Worm (Caenorhabditis elegans) whole organism, L3 larva: Measurements from ENCODE around the gene F58H1.8.
A peak's percentile ranks its signal among the peaks of the same experiment; 100 is the strongest.

Experiments
- R02D3.7 ChIP-seq: fragments of 150-350 bp; optimal IDR thresholded peaks from 2 replicates; lab custom pipeline; 2014; ENCODE audit warnings: missing biosample characterization, missing genetic modification characterization
- aly-2 ChIP-seq: fragments of 150-350 bp; optimal IDR thresholded peaks from 2 replicates; lab custom pipeline; 2014; ENCODE audit warnings: missing biosample characterization, missing genetic modification characterization
- ama-1 ChIP-seq: fragments of 150-350 bp; optimal IDR thresholded peaks from 2 replicates; lab custom pipeline; 2018
- ceh-28 ChIP-seq: fragments of 150-350 bp; optimal IDR thresholded peaks from 2 replicates; lab custom pipeline; 2014; ENCODE audit warnings: missing biosample characterization, missing genetic modification reagents, missing genetic modification characterization
- ceh-82 ChIP-seq: fragments of 150-350 bp; optimal IDR thresholded peaks from 2 replicates; lab custom pipeline; 2014; ENCODE audit warnings: missing biosample characterization, missing genetic modification characterization
- ceh-9 ChIP-seq: sonication (generic microtip); optimal IDR thresholded peaks from 2 replicates; lab custom pipeline; 2018; ENCODE audit warnings: missing biosample characterization, missing genetic modification characterization
- daf-12 ChIP-seq: fragments of 150-350 bp; optimal IDR thresholded peaks from 2 replicates; lab custom pipeline; 2014; ENCODE audit warnings: missing biosample characterization, missing genetic modification reagents, missing genetic modification characterization
- egl-27 ChIP-seq: sonication (generic microtip); optimal IDR thresholded peaks from 4 replicates; lab custom pipeline; 2017; ENCODE audit warnings: missing biosample characterization, missing genetic modification reagents, missing genetic modification characterization
- egl-5 ChIP-seq: fragments of 150-350 bp; optimal IDR thresholded peaks from 2 replicates; lab custom pipeline; 2017; ENCODE audit warnings: missing biosample characterization, missing genetic modification reagents, missing genetic modification characterization, inconsistent platforms
- elt-1 ChIP-seq: fragments of 150-350 bp; optimal IDR thresholded peaks from 2 replicates; lab custom pipeline; 2014; ENCODE audit warnings: missing biosample characterization, missing genetic modification characterization
- elt-2 ChIP-seq: sonication (generic microtip); optimal IDR thresholded peaks from 2 replicates; lab custom pipeline; 2016; ENCODE audit warnings: missing genetic modification reagents, mild to moderate bottlenecking, missing genetic modification characterization, missing compliant biosample characterization
- elt-3 ChIP-seq, 3 experiments: fragments of 150-350 bp in 1 of 3; sonication (generic microtip) in 2 of 3; optimal IDR thresholded peaks; 2 replicates in 2 of 3; 4 replicates in 1 of 3; lab custom pipeline; 2014 to 2017; ENCODE audit warnings: missing biosample characterization in 3 of 3, missing genetic modification characterization in 3 of 3
- eor-1 ChIP-seq, 2 experiments: fragments of 150-350 bp; optimal IDR thresholded peaks; 2 replicates each; lab custom pipeline; 2014 to 2018; ENCODE audit warnings: missing biosample characterization in 2 of 2, missing genetic modification characterization in 2 of 2
- fkh-10 ChIP-seq: sonication (generic microtip); optimal IDR thresholded peaks from 2 replicates; lab custom pipeline; 2017; ENCODE audit warnings: missing biosample characterization, missing genetic modification reagents, missing genetic modification characterization
- hmg-11 ChIP-seq: sonication (generic microtip); optimal IDR thresholded peaks from 2 replicates; lab custom pipeline; 2016; ENCODE audit warnings: missing genetic modification characterization, missing compliant biosample characterization
- jun-1 ChIP-seq: fragments of 150-350 bp; optimal IDR thresholded peaks from 2 replicates; lab custom pipeline; 2014; ENCODE audit warnings: missing biosample characterization, missing genetic modification reagents, missing genetic modification characterization
- lin-15B ChIP-seq: fragments of 150-350 bp; optimal IDR thresholded peaks from 2 replicates; lab custom pipeline; 2014; ENCODE audit warnings: missing biosample characterization, missing genetic modification characterization
- lin-39 ChIP-seq: fragments of 150-350 bp; optimal IDR thresholded peaks from 2 replicates; lab custom pipeline; 2018; ENCODE audit warnings: missing biosample characterization, missing genetic modification reagents, missing genetic modification characterization
- mdl-1 ChIP-seq: fragments of 150-350 bp; optimal IDR thresholded peaks from 2 replicates; lab custom pipeline; 2014; ENCODE audit warnings: missing biosample characterization, missing genetic modification characterization
- mml-1 ChIP-seq: fragments of 150-350 bp; sonication (generic microtip); optimal IDR thresholded peaks from 3 replicates; lab custom pipeline; 2014; ENCODE audit warnings: missing biosample characterization, missing genetic modification characterization
- nfya-1 ChIP-seq: sonication (generic microtip); optimal IDR thresholded peaks from 2 replicates; lab custom pipeline; 2017; ENCODE audit warnings: missing genetic modification characterization, mild to moderate bottlenecking, missing compliant biosample characterization, antibody characterized with exemption, moderate library complexity; ENCODE audit not compliant: insufficient read depth
- nhr-12 ChIP-seq: fragments of 150-350 bp; optimal IDR thresholded peaks from 2 replicates; lab custom pipeline; 2014; ENCODE audit warnings: missing biosample characterization, missing genetic modification characterization
- nhr-23 ChIP-seq: fragments of 150-350 bp; optimal IDR thresholded peaks from 2 replicates; lab custom pipeline; 2014; ENCODE audit warnings: missing biosample characterization, missing genetic modification reagents, missing genetic modification characterization
- nhr-237 ChIP-seq: fragments of 150-350 bp; optimal IDR thresholded peaks from 2 replicates; lab custom pipeline; 2014; ENCODE audit warnings: missing biosample characterization, missing genetic modification characterization
- nhr-25 ChIP-seq: sonication (generic microtip); optimal IDR thresholded peaks from 2 replicates; lab custom pipeline; 2017; ENCODE audit warnings: missing biosample characterization, missing genetic modification characterization
- nhr-28 ChIP-seq: fragments of 150-350 bp; optimal IDR thresholded peaks from 2 replicates; lab custom pipeline; 2014; ENCODE audit warnings: missing biosample characterization, missing genetic modification characterization
- nhr-43 ChIP-seq: sonication (generic microtip); optimal IDR thresholded peaks from 2 replicates; lab custom pipeline; 2016; ENCODE audit warnings: mild to moderate bottlenecking, missing genetic modification characterization, missing compliant biosample characterization; ENCODE audit not compliant: poor library complexity, severe bottlenecking
- nhr-67 ChIP-seq: fragments of 150-350 bp; optimal IDR thresholded peaks from 2 replicates; lab custom pipeline; 2014; ENCODE audit warnings: missing biosample characterization, missing genetic modification characterization
- nhr-77 ChIP-seq: fragments of 150-350 bp; optimal IDR thresholded peaks from 2 replicates; lab custom pipeline; 2014; ENCODE audit warnings: missing biosample characterization, missing genetic modification characterization
- pha-4 ChIP-seq: fragments of 150-350 bp; optimal IDR thresholded peaks from 2 replicates; lab custom pipeline; 2014; ENCODE audit warnings: missing biosample characterization, missing genetic modification reagents, missing genetic modification characterization
- pqm-1 ChIP-seq: fragments of 150-350 bp; optimal IDR thresholded peaks from 2 replicates; lab custom pipeline; 2017; ENCODE audit warnings: missing biosample characterization, missing genetic modification characterization, inconsistent platforms
- sea-2 ChIP-seq: fragments of 150-350 bp; sonication (generic microtip); optimal IDR thresholded peaks from 4 replicates; lab custom pipeline; 2014; ENCODE audit warnings: missing biosample characterization, missing genetic modification reagents, missing genetic modification characterization
- skn-1 ChIP-seq: fragments of 150-350 bp; optimal IDR thresholded peaks from 2 replicates; lab custom pipeline; 2014; ENCODE audit warnings: missing biosample characterization, missing genetic modification characterization
- snpc-4 ChIP-seq: fragments of 150-350 bp; optimal IDR thresholded peaks from 2 replicates; lab custom pipeline; 2014; ENCODE audit warnings: missing biosample characterization, missing genetic modification characterization
- tbx-2 ChIP-seq: sonication (generic microtip); optimal IDR thresholded peaks from 2 replicates; lab custom pipeline; 2016; ENCODE audit warnings: mild to moderate bottlenecking, missing genetic modification characterization, missing compliant biosample characterization
- unc-39 ChIP-seq: sonication (generic microtip); optimal IDR thresholded peaks from 4 replicates; lab custom pipeline; 2017; ENCODE audit warnings: missing biosample characterization, missing genetic modification characterization
- zag-1 ChIP-seq: fragments of 150-350 bp; optimal IDR thresholded peaks from 2 replicates; lab custom pipeline; 2014; ENCODE audit warnings: missing biosample characterization, missing genetic modification characterization
- ztf-11 ChIP-seq: fragments of 150-350 bp; optimal IDR thresholded peaks from 2 replicates; lab custom pipeline; 2014; ENCODE audit warnings: missing biosample characterization, missing genetic modification characterization

The F58H1.8 gene

DNA sequence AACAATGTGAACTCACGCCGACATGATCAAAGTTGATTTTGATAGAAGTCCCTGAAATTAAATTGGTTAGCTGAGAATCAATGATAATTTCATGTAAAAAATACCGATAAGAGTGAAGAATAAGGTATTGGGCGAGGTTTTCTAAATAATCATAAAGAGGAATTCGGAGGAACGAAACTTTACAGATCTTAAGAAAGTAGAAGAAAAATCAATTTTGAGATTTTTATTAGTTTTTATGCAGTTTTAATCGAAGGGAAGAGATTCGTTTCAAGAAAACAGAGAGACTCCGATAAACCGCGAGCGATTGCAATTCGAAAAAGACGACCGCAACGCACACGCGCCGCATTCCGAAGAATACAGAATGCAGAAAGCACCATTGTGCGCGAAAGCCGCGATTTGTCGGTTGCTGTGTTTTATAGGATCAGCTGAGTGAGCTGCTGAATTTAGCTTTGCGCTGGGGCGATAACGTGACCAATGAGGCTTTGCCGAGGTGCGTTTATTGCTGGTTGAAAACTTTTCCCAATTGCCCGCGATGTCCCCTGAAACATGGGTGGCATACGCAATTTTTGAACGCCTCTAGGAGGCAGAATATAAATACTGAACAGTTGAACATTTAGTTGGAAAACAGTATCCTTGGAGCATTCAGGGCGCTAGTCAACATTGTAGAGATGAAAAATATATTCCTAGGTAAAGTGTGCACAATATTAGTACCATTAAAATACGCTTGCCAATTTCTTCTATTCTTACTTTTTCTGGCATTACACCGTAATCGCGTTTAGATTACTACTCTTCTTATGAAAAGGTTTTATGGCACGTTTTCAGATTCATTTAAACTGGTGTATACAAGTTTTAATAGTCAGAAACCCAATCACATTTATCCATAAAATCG, 45.0 kb downstream of the F58H1.8 start, which contains the start of gene snr-4 (continued):
- peak; percentile 56 for TF ChIP-seq fkh-10 (GFP tag; lab: Kevin White, UChicago)
- no peak for TF ChIP-seq daf-12 (tag; lab: Kevin White, UChicago)
- peak; percentile 90 for TF ChIP-seq ceh-82
- no peak for TF ChIP-seq nhr-237 (tag; lab: Kevin White, UChicago)
- TF ChIP-seq mml-1 (tag; lab: Kevin White, UChicago) = no peak
- TF ChIP-seq lin-39 (tag; lab: Kevin White, UChicago) = peak; percentile 97
- peak; percentile 98 for TF ChIP-seq ama-1 (lab: Kevin White, UChicago)
- TF ChIP-seq aly-2 = peak; percentile 63
- peak; percentile 79 for TF ChIP-seq tbx-2 (tag; lab: Kevin White, UChicago)
- TF ChIP-seq nhr-67 (tag; lab: Kevin White, UChicago) = no peak
- TF ChIP-seq elt-3 (tag; optimal IDR thresholded peaks at IDR 0.05; lab: Kevin White, UChicago) = peak in 1 of 3 experiments; percentile 83
- peak; percentile 88 for TF ChIP-seq nhr-77 (tag; lab: Kevin White, UChicago)

- TF ChIP-seq egl-5 (peak; percentile 36), egl-27 (tag; lab: Kevin White, UChicago) (no peak), pha-4 (tag; lab: Kevin White, UChicago) (peak; percentile 89), lin-39 (tag; lab: Kevin White, UChicago) (peak; percentile 45), hmg-11 (tag; lab: Kevin White, UChicago) (peak; percentile 14), ceh-28 (tag; lab: Kevin White, UChicago) (no peak), ceh-9 (no peak), sea-2 (GFP tag; lab: Kevin White, UChicago) (no peak), nhr-25 (peak; percentile 70), aly-2 (no peak), R02D3.7 (tag; lab: Kevin White, UChicago) (peak; percentile 3), lin-15B (tag; lab: Kevin White, UChicago) (peak; percentile 90), ztf-11 (tag; lab: Kevin White, UChicago) (no peak), elt-2 (tag; lab: Kevin White, UChicago) (peak; percentile 29), nfya-1 (tag; lab: Kevin White, UChicago) (peak; percentile 84), nhr-28 (tag; lab: Kevin White, UChicago) (no peak), fkh-10 (GFP tag; lab: Kevin White, UChicago) (no peak), nhr-43 (tag; lab: Kevin White, UChicago) (peak; percentile 5), zag-1 (tag; lab: Kevin White, UChicago) (no peak), ama-1 (lab: Kevin White, UChicago) (no peak), mdl-1 (tag; lab: Kevin White, UChicago) (no peak), jun-1 (tag; lab: Kevin White, UChicago) (no peak), nhr-12 (tag; lab: Kevin White, UChicago) (no peak), snpc-4 (peak; percentile 90), eor-1 (tag; optimal IDR thresholded peaks at IDR 0.05; lab: Kevin White, UChicago) (no peak), skn-1 (tag; lab: Kevin White, UChicago) (peak; percentile 98), unc-39 (tag; lab: Kevin White, UChicago) (no peak), elt-1 (peak; percentile 9), nhr-23 (tag; lab: Kevin White, UChicago) (peak; percentile 85)
Observed at ce11 chrV:11982309-11982708, 47.4 kb downstream of the F58H1.8 start, which contains the start of gene rpt-1. Gene rpt-1, minus strand, starts transcription at chrV:11982397.

DNA sequence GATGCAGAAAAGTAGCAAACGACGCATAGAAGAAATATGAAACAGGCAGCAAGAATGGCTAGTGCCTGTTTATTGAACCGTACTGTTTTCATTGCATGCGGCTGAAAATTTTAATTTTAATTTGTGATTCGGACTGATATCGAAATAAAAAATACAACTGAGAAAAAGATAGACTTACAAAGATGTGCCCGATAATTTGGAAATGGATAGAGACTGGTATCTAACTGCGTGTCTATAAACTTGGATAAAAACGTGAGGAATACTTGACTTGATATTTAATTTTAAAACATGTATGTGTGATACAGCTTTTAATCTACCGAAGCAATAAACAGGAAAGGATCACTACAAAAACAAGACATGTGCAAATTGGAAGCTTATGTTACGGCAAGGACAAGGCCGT, 50.4 kb downstream of the F58H1.8 start, which contains the start of gene mans-2:
mans-2 (minus strand) TSS at position 101 of the 400 bp plus-strand sequence.
- TF ChIP-seq daf-12 (tag; lab: Kevin White, UChicago) (no peak), pqm-1 (tag; lab: Kevin White, UChicago) (no peak), nhr-77 (tag; lab: Kevin White, UChicago) (no peak), hmg-11 (tag; lab: Kevin White, UChicago) (no peak), elt-1 (no peak), jun-1 (tag; lab: Kevin White, UChicago) (no peak), aly-2 (no peak), lin-39 (tag; lab: Kevin White, UChicago) (no peak), ceh-28 (tag; lab: Kevin White, UChicago) (no peak), zag-1 (tag; lab: Kevin White, UChicago) (no peak)
